Fruit fly (Drosophila melanogaster): ENCODE data around the gene CG42337.

The CG42337 gene

dm6 chr3L:21171905-21172304, 21.3 kb downstream of the CG42337 start, which contains the start of gene Ac78C (continued):
- TF ChIP-seq Jarid2 (GFP tag; optimal IDR thresholded peaks at IDR 0.05) (peak; percentile 64), CG9215 (GFP tag; IDR thresholded peaks at IDR 0.05) (peak; percentile 83), rib (GFP tag; IDR thresholded peaks at IDR 0.05) (peak; percentile 83), bsh (GFP tag; optimal IDR thresholded peaks at IDR 0.05) (no peak), Lhr (GFP tag; optimal IDR thresholded peaks at IDR 0.05) (peak; percentile 9), Max (GFP tag; optimal IDR thresholded peaks at IDR 0.05) (peak; percentile 65), schlank (tag; optimal IDR thresholded peaks at IDR 0.05) (peak; percentile 92), Sry-δ (GFP tag; optimal IDR thresholded peaks at IDR 0.05) (peak; percentile 32), tx (GFP tag; optimal IDR thresholded peaks at IDR 0.05) (peak; percentile 84), vnd (GFP tag; IDR thresholded peaks at IDR 0.05; ENCODE audit: partially characterized antibody) (peak; percentile 31; the same call in 1 of the 3 replicates), Dref (GFP tag; IDR thresholded peaks at IDR 0.05) (peak; percentile 32), CG3407 (GFP tag; optimal IDR thresholded peaks at IDR 0.05) (peak; percentile 22), disco-r (GFP tag; optimal IDR thresholded peaks at IDR 0.05) (peak; percentile 79), mld (GFP tag; IDR thresholded peaks at IDR 0.05; ENCODE audit: partially characterized antibody) (no peak), CG34224 (GFP tag; IDR thresholded peaks at IDR 0.05; ENCODE audit: partially characterized antibody) (peak; percentile 24; the same call in 1 of the 3 replicates), Dfd (GFP tag; optimal IDR thresholded peaks at IDR 0.05) (no peak), CkIIα-i1 (GFP tag; IDR thresholded peaks at IDR 0.05) (peak; percentile 35; the same call in 1 of the 2 replicates), CG10979 (tag; optimal IDR thresholded peaks at IDR 0.05) (no peak), ash1 (GFP tag; optimal IDR thresholded peaks at IDR 0.05) (peak; percentile 87), prd (optimal IDR thresholded peaks at IDR 0.05) (no peak), prd (GFP tag; IDR thresholded peaks at IDR 0.05) (peak; percentile 81), Spps (tag; optimal IDR thresholded peaks at IDR 0.05) (no peak), aop (GFP tag; IDR thresholded peaks at IDR 0.05) (no peak), CG17612 (GFP tag; IDR thresholded peaks at IDR 0.05) (0 out of 2 replicates have a peak, but pooled peaks have one; percentile 19), gt (GFP tag; IDR thresholded peaks at IDR 0.05) (peak; percentile 46; the same call in 1 of the 2 replicates), Ssrp (tag; optimal IDR thresholded peaks at IDR 0.05) (no peak), slbo (GFP tag; IDR thresholded peaks at IDR 0.05) (peak; percentile 93), al (GFP tag; IDR thresholded peaks at IDR 0.05) (peak; percentile 81), PHDP (tag; optimal IDR thresholded peaks at IDR 0.05) (peak; percentile 86), CG3995 (GFP tag; optimal IDR thresholded peaks at IDR 0.05) (peak; percentile 75), CG18764 (GFP tag; optimal IDR thresholded peaks at IDR 0.05) (peak; percentile 76), Sry-β (GFP tag; optimal IDR thresholded peaks at IDR 0.05) (no peak), CG3065 (GFP tag; optimal IDR thresholded peaks at IDR 0.05) (peak; percentile 58), BtbVII (GFP tag; optimal IDR thresholded peaks at IDR 0.05) (peak; percentile 90), fru (optimal IDR thresholded peaks at IDR 0.05) (no peak), CG33213 (GFP tag; optimal IDR thresholded peaks at IDR 0.05) (peak; percentile 82), Elba2 (GFP tag; optimal IDR thresholded peaks at IDR 0.05) (no peak), CTCF (GFP tag; optimal IDR thresholded peaks at IDR 0.05) (peak; percentile 47), Blimp-1 (GFP tag; optimal IDR thresholded peaks at IDR 0.05) (peak; percentile 74), CG6765 (GFP tag; optimal IDR thresholded peaks at IDR 0.05) (peak; percentile 84), Hr51 (GFP tag; optimal IDR thresholded peaks at IDR 0.05) (peak; percentile 73 to 82), CG1647 (GFP tag; optimal IDR thresholded peaks at IDR 0.05) (peak; percentile 83), Aef1 (GFP tag; IDR thresholded peaks at IDR 0.05) (peak; percentile 87), Fer3 (tag; optimal IDR thresholded peaks at IDR 0.05) (peak; percentile 92), en (GFP tag; optimal IDR thresholded peaks at IDR 0.05) (peak; percentile 60), CG15696 (tag; optimal IDR thresholded peaks at IDR 0.05) (peak; percentile 49), kni (GFP tag; optimal IDR thresholded peaks at IDR 0.05) (no peak), sisA (GFP tag; IDR thresholded peaks at IDR 0.05) (peak; percentile 85), sens (GFP tag) (peak; percentile 94), ato (GFP tag; IDR thresholded peaks at IDR 0.05; ENCODE audit: partially characterized antibody) (no peak), jigr1 (GFP tag; IDR thresholded peaks at IDR 0.05) (peak; percentile 39; the same call in 1 of the 3 replicates), Hr39 (optimal IDR thresholded peaks at IDR 0.05) (no peak)

Measured in whole organism, embryonic.